Fruit fly (Drosophila melanogaster) whole organism, embryonic: ENCODE results near the gene ninaG.

ENCODE experiments used
- CG10431 ChIP-seq: fragments of 200-800 bp; sonication (Bioruptor generic); optimal IDR thresholded peaks from 3 replicates; lab custom pipeline; 2018; ENCODE audit warnings: missing biosample characterization, mild to moderate bottlenecking, missing genetic modification characterization
- CG4404 ChIP-seq: fragments of 200-800 bp; sonication (Bioruptor generic); IDR thresholded peaks from 2 replicates; pipeline ENCODE4 v1.3.6; 2022; ENCODE audit warnings: missing biosample characterization, missing genetic modification characterization
- CG4424 ChIP-seq: fragments of 200-800 bp; sonication (Bioruptor generic); optimal IDR thresholded peaks from 3 replicates; lab custom pipeline; 2016; ENCODE audit warnings: missing biosample characterization, missing genetic modification characterization
- Chrac-16 ChIP-seq: fragments of 200-800 bp; sonication (Bioruptor generic); optimal IDR thresholded peaks from 3 replicates; lab custom pipeline; 2016; ENCODE audit warnings: missing biosample characterization, missing genetic modification characterization
- Dfd ChIP-seq, 2 experiments: fragments of >200 bp; optimal IDR thresholded peaks; 2 replicates each; lab custom pipeline; 2017; ENCODE audit warnings: missing biosample characterization in 2 of 2, missing genetic modification characterization in 2 of 2
- ato ChIP-seq: fragments of 200-800 bp; sonication (Bioruptor generic); IDR thresholded peaks from 2 replicates; pipeline ENCODE4 v1.3.6; 2022; ENCODE audit warnings: missing biosample characterization, missing genetic modification characterization; ENCODE audit not compliant: partially characterized antibody
- ci ChIP-seq: fragments of 200-800 bp; sonication (Bioruptor generic); IDR thresholded peaks from 3 replicates; pipeline ENCODE4 v1.3.6; 2022; ENCODE audit warnings: missing biosample characterization, missing genetic modification characterization
- disco-r ChIP-seq: fragments of 200-800 bp; sonication (Bioruptor generic); optimal IDR thresholded peaks from 2 replicates; lab custom pipeline; 2016; ENCODE audit warnings: missing biosample characterization, missing genetic modification characterization
- eve ChIP-seq, 2 experiments: fragments of >200 bp; optimal IDR thresholded peaks; 2 replicates each; lab custom pipeline; 2017; ENCODE audit warnings: missing biosample characterization in 2 of 2, missing genetic modification characterization in 2 of 2
- mirr ChIP-seq: fragments of 200-800 bp; sonication (Bioruptor generic); optimal IDR thresholded peaks from 3 replicates; lab custom pipeline; 2018; ENCODE audit warnings: missing biosample characterization, mild to moderate bottlenecking, missing genetic modification characterization
- wek ChIP-seq: fragments of 200-800 bp; sonication (Bioruptor generic); optimal IDR thresholded peaks from 3 replicates; lab custom pipeline; 2018; ENCODE audit warnings: missing biosample characterization, mild to moderate bottlenecking, missing genetic modification characterization, moderate library complexity

- no peak for TF ChIP-seq ato (GFP tag; lab: Robert Waterston, UW)
- peak; percentile 0 for TF ChIP-seq disco-r (GFP tag; lab: Kevin White, UChicago)
- TF ChIP-seq eve (GFP tag; optimal IDR thresholded peaks at IDR 0.05; lab: Kevin White, UChicago), result peak in 1 of 2 experiments; percentile 65
- TF ChIP-seq CG10431 (GFP tag; lab: Kevin White, UChicago), result no peak
- peak; percentile 57 for TF ChIP-seq CG4424
- TF ChIP-seq wek, result no peak
- TF ChIP-seq ci (GFP tag; lab: Robert Waterston, UW), result peak; percentile 76; the same call in 2 of the 3 replicates
- TF ChIP-seq Dfd (GFP tag; optimal IDR thresholded peaks at IDR 0.05; lab: Kevin White, UChicago), result no peak
- peak; percentile 46; the same call in 1 of the 2 replicates for TF ChIP-seq CG4404 (GFP tag; lab: Robert Waterston, UW)
- peak; percentile 6 for TF ChIP-seq Chrac-16 (GFP tag; lab: Kevin White, UChicago)
- peak; percentile 26 for TF ChIP-seq mirr (GFP tag; lab: Kevin White, UChicago)
Observed at dm6 chr3R:11458022-11458850, 36.7 kb upstream of the ninaG start.
